Worm (Caenorhabditis elegans) whole organism, young adult: ENCODE data around the gene sqst-5.

ENCODE experiments used
- B0261.1 ChIP-seq: sonication (generic microtip); optimal IDR thresholded peaks from 2 replicates; lab custom pipeline; 2016; ENCODE audit warnings: mild to moderate bottlenecking, missing genetic modification characterization, moderate library complexity, missing compliant biosample characterization
- C17E4.6 ChIP-seq: fragments of 200-800 bp; sonication (Bioruptor generic); IDR thresholded peaks from 2 replicates; pipeline ENCODE4 v1.3.6; 2022; ENCODE audit warnings: missing genetic modification reagents, missing genetic modification characterization, missing compliant biosample characterization
- F55B11.4 ChIP-seq: sonication (generic microtip); optimal IDR thresholded peaks from 2 replicates; lab custom pipeline; 2016; ENCODE audit warnings: missing compliant biosample characterization, missing genetic modification characterization, borderline replicate concordance; ENCODE audit not compliant: insufficient read depth
- Y79H2A.3 ChIP-seq: fragments of 200-800 bp; sonication (Bioruptor generic); conservative IDR thresholded peaks from 2 replicates; pipeline ENCODE4 v1.3.6; 2022; ENCODE audit warnings: missing genetic modification reagents, missing genetic modification characterization, missing compliant biosample characterization
- ets-4 ChIP-seq: fragments of 200-800 bp; sonication (Bioruptor generic); optimal IDR thresholded peaks from 2 replicates; lab custom pipeline; 2018; ENCODE audit warnings: mild to moderate bottlenecking, missing genetic modification characterization, missing compliant biosample characterization
- fkh-3 ChIP-seq: sonication (generic microtip); optimal IDR thresholded peaks from 2 replicates; lab custom pipeline; 2016; ENCODE audit warnings: mild to moderate bottlenecking, missing genetic modification characterization, missing compliant biosample characterization
- madf-8 ChIP-seq: fragments of 200-800 bp; sonication (Bioruptor generic); conservative IDR thresholded peaks from 2 replicates; pipeline ENCODE4 v1.3.6; 2022; ENCODE audit warnings: missing genetic modification reagents, missing genetic modification characterization, missing compliant biosample characterization
- nhr-90 ChIP-seq: sonication (generic microtip); optimal IDR thresholded peaks from 2 replicates; lab custom pipeline; 2016; ENCODE audit warnings: missing genotype, mild to moderate bottlenecking, missing genetic modification characterization, missing compliant biosample characterization
- pha-4 ChIP-seq: fragments of 150-350 bp; sonication (generic microtip); optimal IDR thresholded peaks from 2 replicates; lab custom pipeline; 2014; ENCODE audit warnings: missing biosample characterization, missing genetic modification reagents, missing genetic modification characterization
- snpc-4 ChIP-seq, 5 experiments: fragments of 150-350 bp in 1 of 5; sonication (generic microtip) in 4 of 5; optimal IDR thresholded peaks; 2 replicates each; lab custom pipeline; 2014 to 2018; ENCODE audit warnings: missing genetic modification characterization in 5 of 5, missing biosample characterization in 3 of 5, antibody characterized with exemption in 2 of 5, mild to moderate bottlenecking in 2 of 5, missing compliant biosample characterization in 2 of 5, missing genotype in 2 of 5, moderate library complexity in 2 of 5, missing genetic modification reagents in 1 of 5
- unc-62 ChIP-seq: fragments of 150-350 bp; optimal IDR thresholded peaks from 2 replicates; lab custom pipeline; 2014; ENCODE audit warnings: missing biosample characterization, missing genetic modification reagents, missing genetic modification characterization
- ztf-3 ChIP-seq: fragments of 200-800 bp; sonication (Bioruptor generic); optimal IDR thresholded peaks from 2 replicates; lab custom pipeline; 2018; ENCODE audit warnings: mild to moderate bottlenecking, missing genetic modification characterization, missing compliant biosample characterization

- TF ChIP-seq madf-8 (GFP tag; lab: Robert Waterston, UW) (no peak), ztf-3 (GFP tag; lab: Kevin White, UChicago) (no peak), unc-62 (GFP tag; lab: Kevin White, UChicago) (no peak), ets-4 (GFP tag; lab: Kevin White, UChicago) (no peak), nhr-90 (tag; lab: Kevin White, UChicago) (no peak), snpc-4 (GFP tag; optimal IDR thresholded peaks at IDR 0.05; lab: Kevin White, UChicago) (no peak), snpc-4 (tag; optimal IDR thresholded peaks at IDR 0.05; lab: Kevin White, UChicago) (no peak), F55B11.4 (no peak), fkh-3 (no peak), pha-4 (no peak), C17E4.6 (GFP tag; lab: Robert Waterston, UW) (no peak), Y79H2A.3 (GFP tag; lab: Robert Waterston, UW) (no peak), B0261.1 (tag; lab: Kevin White, UChicago) (no peak)
These were observed 15.3 kb downstream of the sqst-5 start, which contains the start of gene pals-22 for ce11 chrIII:132118-132517.
